Fruit fly (Drosophila melanogaster): ENCODE measurements around the gene Syp.

DNA sequence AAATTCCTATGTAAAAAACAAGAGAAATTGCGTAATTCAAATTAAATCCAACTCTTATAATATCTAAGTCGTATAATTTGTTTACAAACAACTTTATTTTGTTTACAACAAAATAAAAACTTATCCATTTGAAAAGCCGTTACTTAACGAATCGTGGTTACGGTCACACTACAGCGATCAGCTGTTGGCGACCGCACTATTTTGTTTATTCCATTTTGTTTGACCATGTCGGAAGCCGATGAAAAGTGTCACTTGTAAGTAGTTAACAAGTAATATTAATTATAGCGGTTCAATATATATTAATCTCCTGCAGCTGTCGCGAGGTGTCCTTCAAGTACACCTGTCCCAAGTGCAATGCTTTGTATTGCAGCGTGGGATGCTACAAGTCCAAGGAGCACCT, 74.4 kb downstream of the Syp start, which contains the start of gene CG31223:
- TF ChIP-seq CG9948 (tag; optimal IDR thresholded peaks at IDR 0.05): no peak
- TF ChIP-seq CG8301 (tag; optimal IDR thresholded peaks at IDR 0.05): no peak
- no peak for TF ChIP-seq fd96Ca (GFP tag; IDR thresholded peaks at IDR 0.05)
- TF ChIP-seq Ets98B (GFP tag; IDR thresholded peaks at IDR 0.05): no peak
- TF ChIP-seq Snoo (tag; optimal IDR thresholded peaks at IDR 0.05): no peak
